Worm (Caenorhabditis elegans) whole organism, dauer: Measurements from ENCODE around the gene mccc-2.

ENCODE experiments used
- unc-62 ChIP-seq: sonication (generic microtip); optimal IDR thresholded peaks from 2 replicates; lab custom pipeline; 2017; ENCODE audit warnings: missing biosample characterization, missing genetic modification reagents, missing genetic modification characterization

The mccc-2 gene

ce11 chrIII:9103643-9104042, 14.5 kb upstream of the mccc-2 start, which contains the start of gene dos-1:
TSS of gene dos-1 (plus strand) at chrIII:9103943.
- TF ChIP-seq unc-62 = no peak

ce11 chrIII:9101212-9101611, 12.0 kb upstream of the mccc-2 start, which contains the start of gene ZK507.1:
TSS of gene ZK507.1 (minus strand) at chrIII:9101312.
- TF ChIP-seq unc-62 = no peak

- no peak for TF ChIP-seq unc-62
Observed at ce11 chrIII:9091392-9092291, 2.5 kb upstream of the mccc-2 start, which contains the start of gene glp-1. TSS of gene glp-1 (plus strand) at chrIII:9092241.

- no peak for TF ChIP-seq unc-62
Observed at ce11 chrIII:9084329-9084728, 4.8 kb downstream of the mccc-2 start.

- no peak for TF ChIP-seq unc-62
Observed at ce11 chrIII:9083118-9083517, 6.1 kb downstream of the mccc-2 start.

ce11 chrIII:9081763-9082162, 7.4 kb downstream of the mccc-2 start, which contains the start of gene far-2:
TSS of gene far-2 (plus strand) at chrIII:9081828.
- TF ChIP-seq unc-62 = no peak

ce11 chrIII:9081055-9081454, 8.1 kb downstream of the mccc-2 start, which contains the start of gene far-1:
TSS of gene far-1 (minus strand) at chrIII:9081179.
- TF ChIP-seq unc-62 = no peak

ce11 chrIII:9080127-9080526, 9.0 kb downstream of the mccc-2 start:
- no peak for TF ChIP-seq unc-62

ce11 chrIII:9077708-9078107, 11.5 kb downstream of the mccc-2 start, which contains the start of gene F02A9.1:
TSS of gene F02A9.1 (minus strand) at chrIII:9077808.
- no peak for TF ChIP-seq unc-62

- TF ChIP-seq unc-62 = no peak
Observed at ce11 chrIII:9075539-9075938, 13.6 kb downstream of the mccc-2 start, which contains the start of gene F02A9.7. TSS of gene F02A9.7 (minus strand) at chrIII:9075639.

- no peak for TF ChIP-seq unc-62
Observed at ce11 chrIII:9072704-9073103, 16.5 kb downstream of the mccc-2 start.

ce11 chrIII:9071372-9071771, 17.8 kb downstream of the mccc-2 start, which contains the start of gene lin-12:
TSS of gene lin-12 (minus strand) at chrIII:9071472.
- TF ChIP-seq unc-62 = no peak

- no peak for TF ChIP-seq unc-62
Observed at ce11 chrIII:9069712-9070111, 19.5 kb downstream of the mccc-2 start.

- no peak for TF ChIP-seq unc-62
Observed at ce11 chrIII:9060267-9060666, 28.9 kb downstream of the mccc-2 start.

ce11 chrIII:9058959-9059534, 30.1 kb downstream of the mccc-2 start, which contains the start of gene gst-1:
TSS of gene gst-1 (plus strand) at chrIII:9059331.
- no peak for TF ChIP-seq unc-62

ce11 chrIII:9054414-9055147, 34.6 kb downstream of the mccc-2 start, which contains the start of gene cls-2:
TSS of gene cls-2 (plus strand) at chrIII:9055048.
- TF ChIP-seq unc-62 = no peak
